Fruit fly (Drosophila melanogaster): Measurements from ENCODE around the gene Jhbp1.

The Jhbp1 gene

DNA sequence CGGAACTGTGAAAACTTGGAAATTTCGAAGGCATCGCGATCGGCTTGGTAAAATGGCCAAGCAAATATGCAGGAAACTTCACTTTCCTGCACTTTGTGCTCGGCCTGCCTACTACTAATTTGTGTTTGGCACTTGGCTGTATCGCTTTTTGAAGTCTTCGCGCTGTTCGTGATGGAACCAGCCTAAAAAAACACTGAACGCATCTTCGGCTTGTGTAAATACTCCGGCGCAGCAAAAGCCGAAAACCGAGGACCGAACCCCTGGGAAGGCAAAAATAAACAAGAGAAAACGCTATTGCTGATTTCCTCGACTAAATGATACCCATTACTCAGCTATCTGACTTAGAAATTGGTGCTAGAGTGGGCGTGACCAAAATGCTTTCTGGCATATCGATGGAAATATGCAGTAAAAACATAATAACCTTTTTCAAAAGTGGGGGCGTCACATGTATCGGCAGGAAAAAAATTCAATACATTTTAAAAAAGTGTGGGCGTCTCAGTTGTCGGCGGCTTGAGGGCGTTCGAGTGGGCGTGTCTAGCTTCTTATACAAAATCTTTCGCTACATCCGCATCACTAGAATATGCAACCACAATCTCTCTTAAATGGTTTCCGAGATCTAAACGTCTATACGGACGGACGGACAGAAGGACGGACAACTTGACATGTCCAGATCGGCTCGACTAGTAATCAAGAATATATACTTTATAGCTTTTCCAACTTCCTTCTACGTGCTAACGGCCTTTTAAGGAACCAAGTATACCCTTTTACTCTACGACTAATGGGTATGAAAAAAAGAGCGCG is 9.5 kb downstream of the Jhbp1 start:
- TF ChIP-seq CG8301 (tag; optimal IDR thresholded peaks at IDR 0.05) (peak; percentile 14), CG4496 (GFP tag; IDR thresholded peaks at IDR 0.05) (no peak), CG9948 (tag; optimal IDR thresholded peaks at IDR 0.05) (peak; percentile 15), CG10348 (GFP tag; IDR thresholded peaks at IDR 0.05) (no peak), CG34367 (tag; optimal IDR thresholded peaks at IDR 0.05) (no peak), CG14655 (GFP tag; optimal IDR thresholded peaks at IDR 0.05) (no peak), CG8159 (tag; optimal IDR thresholded peaks at IDR 0.05) (peak; percentile 12), CG13204 (GFP tag; optimal IDR thresholded peaks at IDR 0.05) (no peak), CG17806 (tag; optimal IDR thresholded peaks at IDR 0.05) (no peak), CG15710 (tag; optimal IDR thresholded peaks at IDR 0.05) (no peak), Pif1A (GFP tag; optimal IDR thresholded peaks at IDR 0.05) (peak; percentile 3), CG32121 (GFP tag; IDR thresholded peaks at IDR 0.05) (no peak)

dm6 chr3R:4975315-4975777 is 10.1 kb downstream of the Jhbp1 start:
- TF ChIP-seq Pif1B (GFP tag; optimal IDR thresholded peaks at IDR 0.05) (no peak), CG4496 (GFP tag; IDR thresholded peaks at IDR 0.05) (0 out of 3 replicates have a peak, but pooled peaks have one; percentile 7), gl (tag; optimal IDR thresholded peaks at IDR 0.05) (no peak), CG12605 (GFP tag; IDR thresholded peaks at IDR 0.05) (no peak)

- TF ChIP-seq CG8301 (tag; optimal IDR thresholded peaks at IDR 0.05) = no peak
- TF ChIP-seq Pif1A (GFP tag; optimal IDR thresholded peaks at IDR 0.05) = no peak
- TF ChIP-seq rn (GFP tag; IDR thresholded peaks at IDR 0.05) = no peak
- peak; percentile 43 for TF ChIP-seq CG14655 (GFP tag; optimal IDR thresholded peaks at IDR 0.05)
Measured at dm6 chr3R:4975874-4976663, 10.8 kb downstream of the Jhbp1 start.

dm6 chr3R:4978256-4979021 is 13.2 kb downstream of the Jhbp1 start:
- no peak for TF ChIP-seq Ets98B (GFP tag; IDR thresholded peaks at IDR 0.05)
- TF ChIP-seq CG13204 (GFP tag; optimal IDR thresholded peaks at IDR 0.05) = peak; percentile 25

DNA sequence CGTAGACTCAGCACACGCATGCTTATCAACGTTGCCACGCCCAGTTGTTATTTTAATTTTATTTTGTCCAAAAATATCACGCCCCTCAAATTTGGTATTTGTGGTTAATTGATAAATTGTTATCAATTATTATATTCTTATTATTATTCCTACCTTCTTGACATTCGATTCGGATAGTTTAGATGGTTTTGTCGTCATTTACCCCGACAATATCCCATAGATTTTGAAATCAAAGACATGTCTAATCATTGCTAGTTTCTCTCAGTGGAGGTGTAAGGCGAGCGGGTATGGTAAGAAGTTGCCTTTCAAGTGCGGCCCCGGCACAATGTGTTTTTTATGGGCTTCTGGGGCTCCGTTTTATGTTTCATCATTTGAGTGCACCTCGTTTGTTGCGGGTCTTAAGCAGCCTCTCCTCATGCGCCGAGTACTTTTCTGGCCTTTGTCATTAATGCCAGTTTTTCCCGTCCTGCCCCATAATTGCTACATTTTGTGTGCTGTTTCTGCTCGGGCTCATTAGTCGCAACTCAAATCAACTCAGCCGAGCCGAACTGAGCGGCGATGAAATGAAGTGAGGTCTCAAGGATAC is 14.0 kb downstream of the Jhbp1 start:
- peak; percentile 7 for TF ChIP-seq Pif1A (GFP tag; optimal IDR thresholded peaks at IDR 0.05)
- no peak for TF ChIP-seq EcR (GFP tag; optimal IDR thresholded peaks at IDR 0.05)
- no peak for TF ChIP-seq CG8301 (tag; optimal IDR thresholded peaks at IDR 0.05)
- TF ChIP-seq CG17806 (tag; optimal IDR thresholded peaks at IDR 0.05) = peak; percentile 22
- TF ChIP-seq CG34367 (tag; optimal IDR thresholded peaks at IDR 0.05) = no peak
- TF ChIP-seq CG32121 (GFP tag; IDR thresholded peaks at IDR 0.05) = no peak
- no peak for TF ChIP-seq CG10348 (GFP tag; IDR thresholded peaks at IDR 0.05)
- TF ChIP-seq CG15710 (tag; optimal IDR thresholded peaks at IDR 0.05) = peak; percentile 20
- TF ChIP-seq CG8159 (tag; optimal IDR thresholded peaks at IDR 0.05) = peak; percentile 41
- 0 out of 3 replicates have a peak, but pooled peaks have one; percentile 24 for TF ChIP-seq fd96Ca (GFP tag; IDR thresholded peaks at IDR 0.05)
- TF ChIP-seq CG14655 (GFP tag; optimal IDR thresholded peaks at IDR 0.05) = peak; percentile 22

DNA sequence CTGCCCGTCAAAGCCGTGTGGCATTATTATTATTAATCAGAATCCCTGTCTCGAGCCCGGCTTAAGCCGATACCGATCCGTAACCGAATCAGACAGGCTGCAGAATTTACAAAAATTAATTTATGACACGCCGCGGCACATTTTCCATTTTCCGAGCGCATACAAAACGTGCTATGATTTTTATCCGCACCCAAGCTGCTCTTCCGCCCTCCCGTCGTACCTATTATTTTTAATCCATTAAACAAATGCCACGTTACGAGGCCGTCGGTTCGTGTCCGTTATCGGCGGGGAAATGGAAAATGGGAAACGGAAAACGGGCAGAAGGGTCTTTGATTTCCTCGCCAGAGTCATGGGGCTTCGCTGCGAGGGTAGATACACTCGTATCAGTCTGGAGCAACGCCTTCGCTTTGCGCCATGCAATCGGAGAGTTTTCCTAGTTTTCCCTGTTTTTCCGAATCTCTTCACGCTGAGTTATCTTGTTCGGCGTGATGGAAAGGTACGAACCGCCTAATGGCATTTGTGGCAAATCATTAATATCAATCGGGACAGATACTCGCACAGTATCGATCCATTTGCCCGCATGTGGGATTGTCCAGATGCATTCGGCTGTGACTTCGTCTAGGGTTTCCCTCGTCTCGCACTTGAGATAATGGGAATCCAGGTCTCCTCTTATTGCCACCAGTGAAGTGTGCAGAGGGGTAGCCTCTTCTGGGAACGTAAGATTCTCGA is 15.0 kb downstream of the Jhbp1 start:
- TF ChIP-seq CG10348 (GFP tag; IDR thresholded peaks at IDR 0.05) = no peak
- TF ChIP-seq Ets98B (GFP tag; IDR thresholded peaks at IDR 0.05) = no peak

dm6 chr3R:4981076-4981593 is 15.9 kb downstream of the Jhbp1 start:
- TF ChIP-seq D1 (tag; optimal IDR thresholded peaks at IDR 0.05) (no peak), CG10348 (GFP tag; IDR thresholded peaks at IDR 0.05) (no peak), CG12605 (GFP tag; IDR thresholded peaks at IDR 0.05) (no peak), CG13204 (GFP tag; optimal IDR thresholded peaks at IDR 0.05) (peak; percentile 47), CG17806 (tag; optimal IDR thresholded peaks at IDR 0.05) (no peak), gl (tag; optimal IDR thresholded peaks at IDR 0.05) (no peak), CG8301 (tag; optimal IDR thresholded peaks at IDR 0.05) (no peak), CG8159 (tag; optimal IDR thresholded peaks at IDR 0.05) (no peak), fd96Ca (GFP tag; IDR thresholded peaks at IDR 0.05) (no peak), Pif1A (GFP tag; optimal IDR thresholded peaks at IDR 0.05) (no peak), EcR (GFP tag; optimal IDR thresholded peaks at IDR 0.05) (no peak), CG14655 (GFP tag; optimal IDR thresholded peaks at IDR 0.05) (no peak), CG32121 (GFP tag; IDR thresholded peaks at IDR 0.05) (no peak), rn (GFP tag; IDR thresholded peaks at IDR 0.05) (no peak), CG15710 (tag; optimal IDR thresholded peaks at IDR 0.05) (no peak), CG4496 (GFP tag; IDR thresholded peaks at IDR 0.05) (0 out of 3 replicates have a peak, but pooled peaks have one; percentile 27)
